Worm (Caenorhabditis elegans): Measurements from ENCODE around the gene ctbp-1.

ctbp-1 gene

ce11 chrX:5917284-5917683, 54.8 kb downstream of the ctbp-1 start, which contains the start of gene Y23B4A.1:
Gene Y23B4A.1, minus strand, starts transcription at chrX:5917384.
- TF ChIP-seq flt-1 (GFP tag; IDR thresholded peaks at IDR 0.05) (no peak), med-1 (GFP tag; optimal IDR thresholded peaks at IDR 0.05; ENCODE audit: insufficient read depth) (no peak), ref-1 (GFP tag; conservative IDR thresholded peaks at IDR 0.05) (no peak), ztf-23 (GFP tag; IDR thresholded peaks at IDR 0.05) (no peak)

ce11 chrX:5919097-5919496, 56.6 kb downstream of the ctbp-1 start, which contains the start of gene capa-1:
Gene capa-1, plus strand, starts transcription at chrX:5919397.
- no peak for TF ChIP-seq klf-2 (GFP tag; conservative IDR thresholded peaks at IDR 0.05)
- no peak for TF ChIP-seq T22C8.4 (GFP tag; IDR thresholded peaks at IDR 0.05)
- no peak for TF ChIP-seq cog-1 (tag; optimal IDR thresholded peaks at IDR 0.05)
- no peak for TF ChIP-seq ztf-29 (GFP tag; IDR thresholded peaks at IDR 0.05)
- no peak for TF ChIP-seq ref-1 (GFP tag; conservative IDR thresholded peaks at IDR 0.05)
- TF ChIP-seq med-1 (GFP tag; optimal IDR thresholded peaks at IDR 0.05; ENCODE audit: insufficient read depth) = no peak
- no peak for TF ChIP-seq ztf-23 (GFP tag; IDR thresholded peaks at IDR 0.05)
- no peak for TF ChIP-seq tab-1 (GFP tag; IDR thresholded peaks at IDR 0.05)
- TF ChIP-seq flt-1 (GFP tag; IDR thresholded peaks at IDR 0.05) = no peak

All from whole organism, midembryonic.